Fruit fly (Drosophila melanogaster) whole organism, prepupa: ENCODE measurements around the gene Lrp4.

Experiments
- CG32006 ChIP-seq: fragments of 200-800 bp; sonication (Bioruptor generic); optimal IDR thresholded peaks from 3 replicates; lab custom pipeline; 2017; ENCODE audit warnings: missing biosample characterization, mild to moderate bottlenecking, missing genetic modification characterization
- CG34406 ChIP-seq: fragments of 200-800 bp; sonication (Bioruptor generic); optimal IDR thresholded peaks from 3 replicates; lab custom pipeline; 2016; ENCODE audit warnings: missing biosample characterization, missing genetic modification characterization
- CG3919 ChIP-seq: fragments of 200-800 bp; sonication (Bioruptor generic); optimal IDR thresholded peaks from 3 replicates; lab custom pipeline; 2016; ENCODE audit warnings: missing biosample characterization, missing genetic modification characterization
- Ets21C ChIP-seq: fragments of 200-800 bp; sonication (Bioruptor generic); optimal IDR thresholded peaks from 3 replicates; lab custom pipeline; 2016; ENCODE audit warnings: missing biosample characterization, missing genetic modification characterization
- Hr38 ChIP-seq: sonication (Bioruptor generic); optimal IDR thresholded peaks from 2 replicates; lab custom pipeline; 2016; ENCODE audit warnings: missing biosample characterization, missing genetic modification characterization
- salr ChIP-seq, 2 experiments: fragments of 200-800 bp; sonication (Bioruptor generic); optimal IDR thresholded peaks; 3 replicates each; lab custom pipeline; 2016 to 2018; ENCODE audit warnings: missing biosample characterization in 2 of 2, missing genetic modification characterization in 2 of 2, mild to moderate bottlenecking in 1 of 2

DNA sequence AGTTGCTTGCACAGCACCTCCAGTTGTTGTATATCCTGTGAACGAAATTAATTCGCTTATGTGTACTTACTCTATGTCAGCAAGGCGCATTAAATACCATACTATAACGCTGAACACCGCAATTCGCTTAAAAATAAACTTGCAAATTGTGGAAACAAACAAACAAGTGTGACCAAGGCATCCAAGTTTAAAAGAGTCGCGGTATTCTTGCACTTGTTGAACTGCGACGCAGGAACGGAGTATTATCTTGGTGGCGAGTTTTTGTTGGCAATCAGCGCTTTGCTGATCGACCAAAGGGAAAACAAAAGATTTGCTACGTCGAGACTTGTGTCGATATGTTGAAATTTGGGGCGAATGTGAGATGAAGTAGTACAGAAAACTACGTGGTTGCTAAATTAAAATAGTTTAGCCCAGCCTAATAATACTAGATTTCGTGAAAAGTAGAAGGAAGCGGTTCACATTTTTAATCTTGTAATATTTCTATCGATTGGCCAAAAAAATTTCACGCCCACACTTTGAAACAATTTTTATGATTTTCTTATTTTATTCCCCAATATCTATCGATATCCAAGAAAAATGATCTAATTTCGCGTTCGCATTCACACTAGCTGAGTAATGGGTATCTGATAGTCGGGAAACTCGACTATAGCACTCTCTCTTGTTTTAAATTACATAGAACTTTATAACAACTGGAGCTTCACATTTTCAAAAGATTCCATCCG lies 23.0 kb downstream of the Lrp4 start, which contains the start of gene Ranbp16:
- TF ChIP-seq CG34406 (GFP tag; lab: Kevin White, UChicago) (no peak), CG3919 (GFP tag; lab: Kevin White, UChicago) (no peak), salr (GFP tag; optimal IDR thresholded peaks at IDR 0.05; lab: Kevin White, UChicago) (no peak), Hr38 (GFP tag; lab: Kevin White, UChicago) (no peak), CG32006 (GFP tag; lab: Kevin White, UChicago) (no peak), Ets21C (GFP tag; lab: Kevin White, UChicago) (no peak)
